Fruit fly (Drosophila melanogaster) whole organism, embryonic: Measurements from ENCODE around the gene CG43163.

Experiments used
- Abd-B ChIP-seq: fragments of 200-800 bp; sonication (Bioruptor generic); optimal IDR thresholded peaks from 2 replicates; lab custom pipeline; 2018; ENCODE audit warnings: missing biosample characterization, mild to moderate bottlenecking, missing genetic modification characterization, moderate library complexity
- Adf1 ChIP-seq: fragments of 200-800 bp; sonication (Bioruptor generic); IDR thresholded peaks from 2 replicates; pipeline ENCODE4 v1.3.6; 2022; ENCODE audit warnings: missing biosample characterization, missing genetic modification characterization
- Atf-2 ChIP-seq: fragments of 200-800 bp; sonication (Bioruptor generic); optimal IDR thresholded peaks from 2 replicates; lab custom pipeline; 2016; ENCODE audit warnings: missing biosample characterization, missing genetic modification characterization
- BtbVII ChIP-seq: fragments of 200-800 bp; sonication (Bioruptor generic); optimal IDR thresholded peaks from 3 replicates; lab custom pipeline; 2017; ENCODE audit warnings: missing biosample characterization, mild to moderate bottlenecking, missing genetic modification characterization
- CG10462 ChIP-seq: fragments of 200-800 bp; sonication (Bioruptor generic); optimal IDR thresholded peaks from 2 replicates; lab custom pipeline; 2016; ENCODE audit warnings: missing biosample characterization, missing genetic modification characterization
- CG11398 ChIP-seq: fragments of 200-800 bp; sonication (Bioruptor generic); optimal IDR thresholded peaks from 2 replicates; lab custom pipeline; 2016; ENCODE audit warnings: missing biosample characterization, missing genetic modification characterization
- CG13624 ChIP-seq: fragments of 200-800 bp; sonication (Bioruptor generic); optimal IDR thresholded peaks from 2 replicates; lab custom pipeline; 2016; ENCODE audit warnings: missing biosample characterization, missing genetic modification characterization
- CG14441 ChIP-seq: fragments of 200-800 bp; sonication (Bioruptor generic); IDR thresholded peaks from 2 replicates; pipeline ENCODE4 v1.3.6; 2022; ENCODE audit warnings: missing biosample characterization, missing genetic modification characterization
- CG16815 ChIP-seq: fragments of 200-800 bp; sonication (Bioruptor generic); optimal IDR thresholded peaks from 3 replicates; lab custom pipeline; 2017; ENCODE audit warnings: missing biosample characterization, mild to moderate bottlenecking, missing genetic modification characterization
- CG17912 ChIP-seq: fragments of 200-800 bp; sonication (Bioruptor generic); optimal IDR thresholded peaks from 2 replicates; lab custom pipeline; 2018; ENCODE audit warnings: missing biosample characterization, mild to moderate bottlenecking, missing genetic modification characterization
- CG18599 ChIP-seq: fragments of 200-800 bp; sonication (Bioruptor generic); optimal IDR thresholded peaks from 3 replicates; lab custom pipeline; 2017; ENCODE audit warnings: missing biosample characterization, missing genetic modification characterization, mild to moderate bottlenecking, moderate library complexity, missing genetic modification reagents
- CG2199 ChIP-seq: fragments of 200-800 bp; sonication (Bioruptor generic); IDR thresholded peaks from 3 replicates; pipeline ENCODE4 v1.3.6; 2022; ENCODE audit warnings: missing biosample characterization, missing genetic modification characterization
- CG2202 ChIP-seq: fragments of 200-800 bp; sonication (Bioruptor generic); optimal IDR thresholded peaks from 2 replicates; lab custom pipeline; 2018; ENCODE audit warnings: missing biosample characterization, mild to moderate bottlenecking, missing genetic modification characterization
- CG4404 ChIP-seq: fragments of 200-800 bp; sonication (Bioruptor generic); IDR thresholded peaks from 2 replicates; pipeline ENCODE4 v1.3.6; 2022; ENCODE audit warnings: missing biosample characterization, missing genetic modification characterization
- CG4820 ChIP-seq: fragments of 200-800 bp; sonication (Bioruptor generic); optimal IDR thresholded peaks from 3 replicates; lab custom pipeline; 2016; ENCODE audit warnings: missing biosample characterization, missing genetic modification characterization
- CG6254 ChIP-seq: fragments of 200-800 bp; sonication (Bioruptor generic); optimal IDR thresholded peaks from 3 replicates; lab custom pipeline; 2017; ENCODE audit warnings: mild to moderate bottlenecking, missing biosample characterization, missing genetic modification reagents, missing genetic modification characterization
- CG6654 ChIP-seq: fragments of 200-800 bp; sonication (Bioruptor generic); optimal IDR thresholded peaks from 2 replicates; lab custom pipeline; 2017; ENCODE audit warnings: missing biosample characterization, mild to moderate bottlenecking, missing genetic modification characterization
- CG7357 ChIP-seq: fragments of 200-800 bp; sonication (Bioruptor generic); IDR thresholded peaks from 3 replicates; pipeline ENCODE4 v1.3.6; 2022; ENCODE audit warnings: missing biosample characterization, missing genetic modification characterization
- CG7556 ChIP-seq: fragments of 200-800 bp; sonication (Bioruptor generic); optimal IDR thresholded peaks from 2 replicates; lab custom pipeline; 2017; ENCODE audit warnings: missing biosample characterization, mild to moderate bottlenecking, missing genetic modification characterization
- CG8478 ChIP-seq: fragments of >200 bp; optimal IDR thresholded peaks from 2 replicates; lab custom pipeline; 2018
- CG9876 ChIP-seq: fragments of 200-800 bp; sonication (Bioruptor generic); optimal IDR thresholded peaks from 2 replicates; lab custom pipeline; 2016; ENCODE audit warnings: missing biosample characterization, missing genetic modification characterization
- CG9932 ChIP-seq: fragments of 200-800 bp; sonication (Bioruptor generic); IDR thresholded peaks from 2 replicates; pipeline ENCODE4 v1.3.6; 2022; ENCODE audit warnings: missing biosample characterization, missing genetic modification characterization
- D ChIP-seq, 2 experiments: fragments of 200-800 bp in 1 of 2; fragments of >200 bp in 1 of 2; sonication (Bioruptor generic) in 1 of 2; optimal IDR thresholded peaks; 2 replicates in 1 of 2; 3 replicates in 1 of 2; lab custom pipeline; 2017; ENCODE audit warnings: mild to moderate bottlenecking in 1 of 2, missing biosample characterization in 1 of 2, missing genetic modification characterization in 1 of 2, missing genetic modification reagents in 1 of 2
- E2f1 ChIP-seq: fragments of 200-800 bp; sonication (Bioruptor generic); IDR thresholded peaks from 2 replicates; pipeline ENCODE4 v1.3.6; 2022; ENCODE audit warnings: missing biosample characterization, missing genetic modification characterization
- Ets65A ChIP-seq: fragments of 200-800 bp; sonication (Bioruptor generic); peaks from one replicate; lab custom pipeline; 2016; ENCODE audit warnings: missing biosample characterization, missing genetic modification characterization
- Fer3 ChIP-seq: fragments of 200-800 bp; sonication (Bioruptor generic); optimal IDR thresholded peaks from 2 replicates; lab custom pipeline; 2018; ENCODE audit warnings: missing biosample characterization, mild to moderate bottlenecking, missing genetic modification characterization, moderate library complexity
- Gsc ChIP-seq: fragments of 200-800 bp; sonication (Bioruptor generic); IDR thresholded peaks from 2 replicates; pipeline ENCODE4 v1.3.6; 2022; ENCODE audit warnings: missing biosample characterization, missing genetic modification characterization
- Lhr ChIP-seq: fragments of 200-800 bp; sonication (Bioruptor generic); optimal IDR thresholded peaks from 3 replicates; lab custom pipeline; 2017; ENCODE audit warnings: mild to moderate bottlenecking, missing biosample characterization, missing genetic modification reagents, missing genetic modification characterization
- NC2β ChIP-seq: fragments of 200-800 bp; sonication (Bioruptor generic); optimal IDR thresholded peaks from 2 replicates; lab custom pipeline; 2016; ENCODE audit warnings: missing biosample characterization, missing genetic modification characterization
- Nf-YC ChIP-seq: fragments of 200-800 bp; optimal IDR thresholded peaks from 3 replicates; lab custom pipeline; 2019; ENCODE audit warnings: missing biosample characterization, mild to moderate bottlenecking, missing genetic modification characterization, moderate library complexity
- Ptx1 ChIP-seq: fragments of 200-800 bp; sonication (Bioruptor generic); IDR thresholded peaks from 2 replicates; pipeline ENCODE4 v1.3.6; 2022; ENCODE audit warnings: missing biosample characterization, missing genetic modification characterization
- Sox100B ChIP-seq: fragments of 200-800 bp; sonication (Bioruptor generic); optimal IDR thresholded peaks from 3 replicates; lab custom pipeline; 2018; ENCODE audit warnings: missing biosample characterization, mild to moderate bottlenecking, missing genetic modification characterization
- Xbp1 ChIP-seq: fragments of 200-800 bp; sonication (Bioruptor generic); optimal IDR thresholded peaks from 3 replicates; lab custom pipeline; 2016; ENCODE audit warnings: missing biosample characterization, mild to moderate bottlenecking, missing genetic modification characterization
- chm ChIP-seq: fragments of 200-800 bp; sonication (Bioruptor generic); IDR thresholded peaks from 2 replicates; pipeline ENCODE4 v1.3.6; 2022; ENCODE audit warnings: missing biosample characterization, missing genetic modification characterization
- corto ChIP-seq: fragments of 200-800 bp; sonication (Bioruptor generic); optimal IDR thresholded peaks from 2 replicates; lab custom pipeline; 2016; ENCODE audit warnings: missing biosample characterization, mild to moderate bottlenecking, missing genetic modification characterization, moderate library complexity
- crc ChIP-seq: fragments of 200-800 bp; sonication (Bioruptor generic); optimal IDR thresholded peaks from 2 replicates; lab custom pipeline; 2016; ENCODE audit warnings: missing biosample characterization, missing genetic modification characterization
- eyg ChIP-seq: fragments of 200-800 bp; sonication (Bioruptor generic); optimal IDR thresholded peaks from 3 replicates; lab custom pipeline; 2016; ENCODE audit warnings: missing biosample characterization, missing genetic modification characterization
- fd3F ChIP-seq: fragments of 200-800 bp; sonication (Bioruptor generic); optimal IDR thresholded peaks from 2 replicates; lab custom pipeline; 2018; ENCODE audit warnings: missing biosample characterization, mild to moderate bottlenecking, missing genetic modification characterization, moderate library complexity
- fd64A ChIP-seq: fragments of 200-800 bp; sonication (Bioruptor generic); optimal IDR thresholded peaks from 3 replicates; lab custom pipeline; 2018; ENCODE audit warnings: missing biosample characterization, mild to moderate bottlenecking, missing genetic modification characterization
- ken ChIP-seq: fragments of 200-800 bp; sonication (Bioruptor generic); IDR thresholded peaks from 3 replicates; pipeline ENCODE4 v1.3.6; 2022; ENCODE audit warnings: missing biosample characterization, missing genetic modification characterization
- lilli ChIP-seq: fragments of 200-800 bp; sonication (Bioruptor generic); optimal IDR thresholded peaks from 3 replicates; lab custom pipeline; 2016; ENCODE audit warnings: missing biosample characterization, missing genetic modification characterization
- lola ChIP-seq, 3 experiments: fragments of >200 bp in 2 of 3; fragments of 200-800 bp in 1 of 3; sonication (Bioruptor generic) in 1 of 3; optimal IDR thresholded peaks; 2 replicates each; lab custom pipeline; 2017 to 2019; ENCODE audit warnings: missing biosample characterization in 3 of 3, missing genetic modification characterization in 3 of 3, mild to moderate bottlenecking in 1 of 3, moderate library complexity in 1 of 3
- pfk ChIP-seq: fragments of 200-800 bp; sonication (Bioruptor generic); optimal IDR thresholded peaks from 2 replicates; lab custom pipeline; 2018; ENCODE audit warnings: missing biosample characterization, mild to moderate bottlenecking, missing genetic modification characterization, moderate library complexity
- pho ChIP-seq: fragments of 200-800 bp; sonication (Bioruptor generic); optimal IDR thresholded peaks from 2 replicates; lab custom pipeline; 2016; ENCODE audit warnings: missing biosample characterization, missing genetic modification characterization
- psq ChIP-seq: fragments of 200-800 bp; sonication (Bioruptor generic); optimal IDR thresholded peaks from 2 replicates; lab custom pipeline; 2017; ENCODE audit warnings: missing biosample characterization, missing genetic modification characterization
- schlank ChIP-seq: fragments of 200-800 bp; sonication (Bioruptor generic); optimal IDR thresholded peaks from 2 replicates; lab custom pipeline; 2018; ENCODE audit warnings: missing biosample characterization, mild to moderate bottlenecking, missing genetic modification characterization
- sens-2 ChIP-seq: fragments of 200-800 bp; sonication (Bioruptor generic); IDR thresholded peaks from 2 replicates; pipeline ENCODE4 v1.3.6; 2022; ENCODE audit warnings: missing biosample characterization, missing genetic modification characterization
- stc ChIP-seq: fragments of 200-800 bp; sonication (Bioruptor generic); IDR thresholded peaks from 2 replicates; pipeline ENCODE4 v1.3.6; 2022; ENCODE audit warnings: missing biosample characterization, missing genetic modification characterization
- tna ChIP-seq: fragments of 200-800 bp; sonication (Bioruptor generic); IDR thresholded peaks from 2 replicates; pipeline ENCODE4 v1.3.6; 2022; ENCODE audit warnings: missing biosample characterization, missing genetic modification characterization; ENCODE audit not compliant: partially characterized antibody
- zen ChIP-seq: fragments of 200-800 bp; sonication (Bioruptor generic); optimal IDR thresholded peaks from 3 replicates; lab custom pipeline; 2018; ENCODE audit warnings: missing biosample characterization, mild to moderate bottlenecking, missing genetic modification characterization, moderate library complexity

Gene CG43163

DNA sequence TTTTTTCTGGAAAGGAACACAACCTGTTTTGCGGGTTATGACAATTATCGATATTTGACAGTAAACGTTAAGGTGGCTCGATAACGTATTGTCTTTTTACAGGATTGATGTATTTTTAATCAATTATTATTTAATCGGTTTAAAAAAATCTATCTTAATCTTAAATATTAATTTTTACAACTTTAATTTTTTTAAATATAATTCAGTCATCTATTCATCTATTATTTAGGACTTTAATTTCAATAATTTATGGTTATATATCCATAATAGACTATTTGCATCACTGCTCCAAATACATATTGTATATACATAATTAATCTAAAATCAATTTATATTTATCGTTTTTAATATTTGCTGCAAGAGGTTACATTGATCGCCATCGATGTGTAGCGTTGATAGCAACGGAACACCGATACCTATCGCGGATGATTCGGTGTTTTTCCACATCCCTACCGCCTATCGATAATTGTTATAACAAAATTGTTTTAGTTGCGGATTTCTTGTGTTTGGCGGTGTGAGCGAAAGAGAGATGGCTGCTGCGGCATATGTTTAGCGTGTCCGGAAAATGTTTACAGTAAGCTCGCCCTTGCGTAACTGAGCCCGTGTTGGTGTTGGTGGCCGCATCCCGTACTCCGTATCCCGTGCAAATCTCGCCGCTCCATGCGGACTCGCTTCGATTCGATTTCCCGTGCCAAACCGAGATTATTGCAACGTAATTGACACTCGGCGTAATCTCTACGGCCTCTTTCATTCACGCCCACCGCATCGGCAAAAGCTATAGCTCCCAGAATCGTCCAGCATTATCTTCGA is 18.1 kb upstream of the CG43163 start, which contains the start of the genes GstO1 and foi (continued):
- TF ChIP-seq Adf1 (GFP tag; lab: Robert Waterston, UW) (peak; percentile 26; the same call in 1 of the 2 replicates), CG13624 (no peak), CG6654 (GFP tag; lab: Kevin White, UChicago) (no peak), BtbVII (GFP tag; lab: Kevin White, UChicago) (no peak), CG9876 (GFP tag; lab: Kevin White, UChicago) (no peak), ken (0 out of 3 replicates have a peak, but pooled peaks have one; percentile 31), Ptx1 (GFP tag; lab: Robert Waterston, UW) (peak; percentile 21; the same call in 1 of the 2 replicates), CG7556 (GFP tag; lab: Kevin White, UChicago) (no peak), tna (GFP tag; lab: Robert Waterston, UW) (peak; percentile 99), sens-2 (GFP tag; lab: Robert Waterston, UW) (no peak), fd64A (GFP tag; lab: Kevin White, UChicago) (no peak), Xbp1 (GFP tag; lab: Kevin White, UChicago) (peak; percentile 36), crc (no peak), CG2199 (GFP tag; lab: Robert Waterston, UW) (no peak), D (optimal IDR thresholded peaks at IDR 0.05; lab: Kevin White, UChicago) (no peak), D (GFP tag; optimal IDR thresholded peaks at IDR 0.05; lab: Kevin White, UChicago) (no peak), fd3F (GFP tag; lab: Kevin White, UChicago) (no peak), CG17912 (no peak), psq (peak; percentile 12), Sox100B (GFP tag; lab: Kevin White, UChicago) (no peak), Nf-YC (tag; lab: Kevin White, UChicago) (peak; percentile 54), pfk (peak; percentile 5), CG10462 (GFP tag; lab: Kevin White, UChicago) (no peak), CG6254 (GFP tag; lab: Kevin White, UChicago) (no peak), Ets65A (GFP tag; lab: Kevin White, UChicago) (no peak), E2f1 (GFP tag; lab: Robert Waterston, UW) (no peak; the same call in 1 of the 2 replicates), CG2202 (no peak), CG16815 (GFP tag; lab: Kevin White, UChicago) (no peak), lilli (GFP tag; lab: Kevin White, UChicago) (peak; percentile 40), CG4820 (GFP tag; lab: Kevin White, UChicago) (no peak), CG14441 (no peak), schlank (tag; lab: Kevin White, UChicago) (no peak), Atf-2 (GFP tag; lab: Kevin White, UChicago) (no peak), stc (GFP tag; lab: Robert Waterston, UW) (no peak), lola (GFP tag; optimal IDR thresholded peaks at IDR 0.05; lab: Kevin White, UChicago) (no peak), Gsc (GFP tag; lab: Robert Waterston, UW) (no peak), chm (GFP tag; lab: Robert Waterston, UW) (0 out of 2 replicates have a peak, but pooled peaks have one; percentile 57), NC2β (GFP tag; lab: Kevin White, UChicago) (no peak), eyg (no peak), Abd-B (GFP tag; lab: Kevin White, UChicago) (peak; percentile 31), Fer3 (no peak), CG18599 (GFP tag; lab: Kevin White, UChicago) (no peak), CG4404 (GFP tag; lab: Robert Waterston, UW) (no peak), CG11398 (GFP tag; lab: Kevin White, UChicago) (no peak), corto (peak; percentile 24), pho (GFP tag; lab: Kevin White, UChicago) (no peak), CG9932 (peak; percentile 90), zen (tag; lab: Kevin White, UChicago) (peak; percentile 27), CG8478 (no peak), Lhr (GFP tag; lab: Kevin White, UChicago) (no peak), CG7357 (no peak)
